Worm (Caenorhabditis elegans) whole organism, young adult: ENCODE results near the gene F07H5.7.

Source experiments
- F49E8.2 ChIP-seq: sonication (generic microtip); optimal IDR thresholded peaks from 3 replicates; lab custom pipeline; 2017; ENCODE audit warnings: missing genetic modification characterization, mild to moderate bottlenecking, missing compliant biosample characterization, antibody characterized with exemption, moderate library complexity; ENCODE audit not compliant: insufficient read depth
- ama-1 ChIP-seq, 3 experiments: fragments of 150-350 bp in 1 of 3; sonication (generic microtip) in 2 of 3; optimal IDR thresholded peaks; 2 replicates each; lab custom pipeline; 2014 to 2018; ENCODE audit warnings: missing biosample characterization in 2 of 3, missing genetic modification characterization in 2 of 3, missing genetic modification reagents in 2 of 3
- hlh-26 ChIP-seq: fragments of 200-800 bp; sonication (Bioruptor generic); conservative IDR thresholded peaks from 2 replicates; pipeline ENCODE4 v1.3.6; 2022; ENCODE audit warnings: missing genetic modification reagents, missing genetic modification characterization, missing compliant biosample characterization
- hmg-1.2 ChIP-seq: fragments of 200-800 bp; sonication (Bioruptor generic); IDR thresholded peaks from 2 replicates; pipeline ENCODE4 v1.3.6; 2022; ENCODE audit warnings: missing genetic modification reagents, missing genetic modification characterization, missing compliant biosample characterization
- madf-6 ChIP-seq: fragments of 200-800 bp; sonication (Bioruptor generic); IDR thresholded peaks from 2 replicates; pipeline ENCODE4 v1.3.6; 2022; ENCODE audit warnings: missing genetic modification reagents, missing genetic modification characterization, missing compliant biosample characterization
- snpc-4 ChIP-seq, 5 experiments: fragments of 150-350 bp in 1 of 5; sonication (generic microtip) in 4 of 5; optimal IDR thresholded peaks; 2 replicates each; lab custom pipeline; 2014 to 2018; ENCODE audit warnings: missing genetic modification characterization in 5 of 5, missing biosample characterization in 3 of 5, antibody characterized with exemption in 2 of 5, mild to moderate bottlenecking in 2 of 5, missing compliant biosample characterization in 2 of 5, missing genotype in 2 of 5, moderate library complexity in 2 of 5, missing genetic modification reagents in 1 of 5
- zfh-2 ChIP-seq: fragments of 200-800 bp; sonication (Bioruptor generic); conservative IDR thresholded peaks from 2 replicates; pipeline ENCODE4 v1.3.6; 2022; ENCODE audit warnings: missing genetic modification reagents, missing genetic modification characterization, missing compliant biosample characterization
- ztf-22 ChIP-seq: fragments of 200-800 bp; sonication (Bioruptor generic); optimal IDR thresholded peaks from 2 replicates; lab custom pipeline; 2018; ENCODE audit warnings: mild to moderate bottlenecking, missing genetic modification characterization, moderate library complexity, missing compliant biosample characterization

DNA sequence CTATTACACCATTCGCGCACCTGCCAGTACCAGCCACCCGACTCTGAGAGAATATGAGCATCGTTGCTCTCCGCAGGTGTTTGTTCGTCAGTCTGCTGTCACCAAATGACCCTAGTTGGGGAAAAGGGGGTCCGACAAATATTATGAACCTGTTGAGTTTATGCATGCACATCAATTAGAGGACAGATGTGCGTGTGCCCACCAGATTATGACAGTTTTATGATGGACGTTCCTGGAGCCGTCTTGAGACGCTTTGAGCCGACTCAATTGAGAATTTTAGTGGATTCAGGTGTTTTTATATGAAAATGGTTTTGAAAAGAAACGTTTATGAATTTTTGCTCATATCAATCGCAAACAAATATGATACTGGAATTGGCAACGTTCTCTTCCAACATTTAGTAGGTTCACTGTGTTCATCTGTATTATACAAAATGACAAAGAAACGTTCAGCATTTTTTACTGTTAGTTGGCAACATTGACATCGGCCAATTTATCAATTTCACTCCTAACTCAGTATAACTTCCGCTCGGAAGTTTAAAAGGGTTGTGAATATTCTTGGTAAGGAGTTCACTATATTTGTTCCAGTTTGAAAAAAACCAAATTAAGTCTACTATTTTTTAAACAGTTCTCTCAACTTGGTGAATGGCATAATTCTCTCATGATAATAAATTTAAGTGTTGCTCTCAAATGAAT lies 46.6 kb downstream of the F07H5.7 start:
- TF ChIP-seq hmg-1.2 (GFP tag; lab: Robert Waterston, UW) (peak; percentile 4; the same call in 1 of the 2 replicates), ama-1 (optimal IDR thresholded peaks at IDR 0.05; lab: Kevin White, UChicago) (peak; percentile 96), ama-1 (GFP tag; optimal IDR thresholded peaks at IDR 0.05; lab: Kevin White, UChicago) (no peak), F49E8.2 (no peak), zfh-2 (GFP tag; lab: Robert Waterston, UW) (peak; percentile 70), snpc-4 (GFP tag; optimal IDR thresholded peaks at IDR 0.05; lab: Kevin White, UChicago) (no peak), snpc-4 (tag; optimal IDR thresholded peaks at IDR 0.05; lab: Kevin White, UChicago) (peak in 1 of 4 experiments; percentile 25), hlh-26 (GFP tag; lab: Robert Waterston, UW) (0 out of 2 replicates have a peak, but pooled peaks have one; percentile 18), ztf-22 (GFP tag; lab: Kevin White, UChicago) (peak; percentile 62), madf-6 (GFP tag; lab: Robert Waterston, UW) (peak; percentile 32; the same call in 1 of the 2 replicates)
